Fruit fly (Drosophila melanogaster) whole organism, embryonic: ENCODE data around the gene pasi2.

ENCODE experiments used
- Aef1 ChIP-seq: fragments of 200-800 bp; sonication (Bioruptor generic); IDR thresholded peaks from 3 replicates; pipeline ENCODE4 v1.3.6; 2022; ENCODE audit warnings: missing biosample characterization, missing genetic modification characterization
- Antp ChIP-seq: fragments of 200-800 bp; sonication (Bioruptor generic); optimal IDR thresholded peaks from 3 replicates; lab custom pipeline; 2016; ENCODE audit warnings: missing biosample characterization, missing genetic modification characterization
- Asciz ChIP-seq: fragments of 200-800 bp; sonication (Bioruptor generic); optimal IDR thresholded peaks from 2 replicates; lab custom pipeline; 2017; ENCODE audit warnings: missing biosample characterization, mild to moderate bottlenecking, missing genetic modification characterization, missing genetic modification reagents
- CG10147 ChIP-seq: fragments of 200-800 bp; sonication (Bioruptor generic); optimal IDR thresholded peaks from 2 replicates; lab custom pipeline; 2019; ENCODE audit warnings: missing biosample characterization, mild to moderate bottlenecking, missing genetic modification characterization, moderate library complexity
- CG11696 ChIP-seq: fragments of 200-800 bp; sonication (Bioruptor generic); IDR thresholded peaks from 2 replicates; pipeline ENCODE4 v1.3.6; 2022; ENCODE audit warnings: missing biosample characterization, missing genetic modification characterization
- CG12104 ChIP-seq: fragments of 200-800 bp; sonication (Bioruptor generic); optimal IDR thresholded peaks from 3 replicates; lab custom pipeline; 2016; ENCODE audit warnings: missing biosample characterization, missing genetic modification characterization
- CG13424 ChIP-seq: fragments of 200-800 bp; sonication (Bioruptor generic); optimal IDR thresholded peaks from 2 replicates; lab custom pipeline; 2019; ENCODE audit warnings: missing biosample characterization, mild to moderate bottlenecking, missing genetic modification characterization, moderate library complexity
- CG13624 ChIP-seq: fragments of 200-800 bp; sonication (Bioruptor generic); optimal IDR thresholded peaks from 2 replicates; lab custom pipeline; 2016; ENCODE audit warnings: missing biosample characterization, missing genetic modification characterization
- CG14710 ChIP-seq: fragments of 200-800 bp; sonication (Bioruptor generic); optimal IDR thresholded peaks from 3 replicates; lab custom pipeline; 2019; ENCODE audit warnings: missing biosample characterization, mild to moderate bottlenecking, missing genetic modification characterization, moderate library complexity
- CG1529 ChIP-seq: fragments of 200-800 bp; sonication (Bioruptor generic); optimal IDR thresholded peaks from 3 replicates; lab custom pipeline; 2018; ENCODE audit warnings: missing biosample characterization, missing genetic modification characterization
- CG17361 ChIP-seq: fragments of 200-800 bp; sonication (Bioruptor generic); IDR thresholded peaks from 3 replicates; pipeline ENCODE4 v1.3.6; 2022; ENCODE audit warnings: missing biosample characterization, missing genetic modification characterization
- CG17385 ChIP-seq: fragments of 200-800 bp; sonication (Bioruptor generic); optimal IDR thresholded peaks from 3 replicates; lab custom pipeline; 2018; ENCODE audit warnings: missing biosample characterization, mild to moderate bottlenecking, missing genetic modification characterization
- CG17612 ChIP-seq: fragments of 200-800 bp; sonication (Bioruptor generic); IDR thresholded peaks from 2 replicates; pipeline ENCODE4 v1.3.6; 2022; ENCODE audit warnings: missing biosample characterization, missing genetic modification characterization
- CG18764 ChIP-seq: fragments of 200-800 bp; sonication (Bioruptor generic); optimal IDR thresholded peaks from 3 replicates; lab custom pipeline; 2016; ENCODE audit warnings: missing biosample characterization, missing genetic modification characterization
- CG2120 ChIP-seq: fragments of 200-800 bp; sonication (Bioruptor generic); optimal IDR thresholded peaks from 3 replicates; lab custom pipeline; 2016; ENCODE audit warnings: missing biosample characterization, missing genetic modification characterization
- CG2875 ChIP-seq: fragments of 200-800 bp; sonication (Bioruptor generic); optimal IDR thresholded peaks from 2 replicates; lab custom pipeline; 2017; ENCODE audit warnings: missing biosample characterization, mild to moderate bottlenecking, missing genetic modification characterization, missing genetic modification reagents
- CG30403 ChIP-seq: fragments of 200-800 bp; sonication (Bioruptor generic); optimal IDR thresholded peaks from 3 replicates; lab custom pipeline; 2016; ENCODE audit warnings: missing biosample characterization, missing genetic modification characterization
- CG31441 ChIP-seq: fragments of 200-800 bp; sonication (Bioruptor generic); IDR thresholded peaks from 2 replicates; pipeline ENCODE4 v1.3.6; 2022; ENCODE audit warnings: missing biosample characterization, missing genetic modification characterization
- CG34422 ChIP-seq: fragments of 200-800 bp; sonication (Bioruptor generic); IDR thresholded peaks from 3 replicates; pipeline ENCODE4 v1.3.6; 2022; ENCODE audit warnings: missing biosample characterization, missing genetic modification characterization
- CG4424 ChIP-seq: fragments of 200-800 bp; sonication (Bioruptor generic); optimal IDR thresholded peaks from 3 replicates; lab custom pipeline; 2016; ENCODE audit warnings: missing biosample characterization, missing genetic modification characterization
- CG4730 ChIP-seq: fragments of 200-800 bp; sonication (Bioruptor generic); IDR thresholded peaks from 2 replicates; pipeline ENCODE4 v1.3.6; 2022; ENCODE audit warnings: missing biosample characterization, missing genetic modification characterization
- CG7839 ChIP-seq: fragments of 200-800 bp; sonication (Bioruptor generic); optimal IDR thresholded peaks from 3 replicates; lab custom pipeline; 2018; ENCODE audit warnings: missing biosample characterization, mild to moderate bottlenecking, missing genetic modification characterization, moderate library complexity
- CG9437 ChIP-seq: fragments of 200-800 bp; sonication (Bioruptor generic); optimal IDR thresholded peaks from 2 replicates; lab custom pipeline; 2018; ENCODE audit warnings: missing biosample characterization, mild to moderate bottlenecking, missing genetic modification characterization
- CTCF ChIP-seq: fragments of 200-800 bp; sonication (Bioruptor generic); optimal IDR thresholded peaks from 2 replicates; lab custom pipeline; 2017; ENCODE audit warnings: missing biosample characterization, mild to moderate bottlenecking, missing genetic modification characterization, moderate library complexity
- D19A ChIP-seq: fragments of 200-800 bp; optimal IDR thresholded peaks from 3 replicates; lab custom pipeline; 2019; ENCODE audit warnings: missing biosample characterization, mild to moderate bottlenecking, missing genetic modification characterization, moderate library complexity
- Dref ChIP-seq: fragments of 200-800 bp; sonication (Bioruptor generic); IDR thresholded peaks from 2 replicates; pipeline ENCODE4 v1.3.6; 2022; ENCODE audit warnings: missing biosample characterization, missing genetic modification characterization
- Eip74EF ChIP-seq, 2 experiments: fragments of 200-800 bp in 1 of 2; fragments of >200 bp in 1 of 2; sonication (Bioruptor generic) in 1 of 2; optimal IDR thresholded peaks; 2 replicates each; lab custom pipeline; 2017 to 2019; ENCODE audit warnings: missing biosample characterization in 2 of 2, missing genetic modification characterization in 2 of 2, mild to moderate bottlenecking in 1 of 2, moderate library complexity in 1 of 2
- Fer3 ChIP-seq: fragments of 200-800 bp; sonication (Bioruptor generic); optimal IDR thresholded peaks from 2 replicates; lab custom pipeline; 2018; ENCODE audit warnings: missing biosample characterization, mild to moderate bottlenecking, missing genetic modification characterization, moderate library complexity
- Hr3 ChIP-seq: fragments of 200-800 bp; sonication (Bioruptor generic); optimal IDR thresholded peaks from 3 replicates; lab custom pipeline; 2016; ENCODE audit warnings: missing biosample characterization, missing genetic modification characterization
- Lim3 ChIP-seq: fragments of 200-800 bp; sonication (Bioruptor generic); IDR thresholded peaks from 2 replicates; pipeline ENCODE4 v1.3.6; 2022; ENCODE audit warnings: missing biosample characterization, missing genetic modification characterization
- MESR4 ChIP-seq: fragments of 200-800 bp; sonication (Bioruptor generic); optimal IDR thresholded peaks from 2 replicates; lab custom pipeline; 2018; ENCODE audit warnings: missing biosample characterization, mild to moderate bottlenecking, missing genetic modification characterization, moderate library complexity
- Mes4 ChIP-seq: fragments of 200-800 bp; sonication (Bioruptor generic); optimal IDR thresholded peaks from 2 replicates; lab custom pipeline; 2016; ENCODE audit warnings: missing biosample characterization, missing genetic modification characterization
- NC2α ChIP-seq: fragments of 200-800 bp; sonication (Bioruptor generic); optimal IDR thresholded peaks from 2 replicates; lab custom pipeline; 2016; ENCODE audit warnings: missing biosample characterization, missing genetic modification characterization
- NfI ChIP-seq: fragments of 200-800 bp; sonication (Bioruptor generic); optimal IDR thresholded peaks from 3 replicates; lab custom pipeline; 2018; ENCODE audit warnings: missing biosample characterization, mild to moderate bottlenecking, missing genetic modification characterization, moderate library complexity
- Oli ChIP-seq: fragments of 200-800 bp; sonication (Bioruptor generic); optimal IDR thresholded peaks from 2 replicates; lab custom pipeline; 2018; ENCODE audit warnings: missing biosample characterization, mild to moderate bottlenecking, missing genetic modification characterization, moderate library complexity
- Xbp1 ChIP-seq: fragments of 200-800 bp; sonication (Bioruptor generic); optimal IDR thresholded peaks from 3 replicates; lab custom pipeline; 2016; ENCODE audit warnings: missing biosample characterization, mild to moderate bottlenecking, missing genetic modification characterization
- al ChIP-seq: fragments of 200-800 bp; sonication (Bioruptor generic); IDR thresholded peaks from 2 replicates; pipeline ENCODE4 v1.3.6; 2022; ENCODE audit warnings: missing biosample characterization, missing genetic modification characterization
- chif ChIP-seq, 2 experiments: fragments of 200-800 bp; sonication (Bioruptor generic); optimal IDR thresholded peaks; 3 replicates each; lab custom pipeline; 2016; ENCODE audit warnings: missing biosample characterization in 2 of 2, missing genetic modification characterization in 2 of 2
- dysf ChIP-seq: fragments of 200-800 bp; sonication (Bioruptor generic); IDR thresholded peaks from 3 replicates; pipeline ENCODE4 v1.3.6; 2022; ENCODE audit warnings: missing biosample characterization, missing genetic modification characterization
- esg ChIP-seq: fragments of 200-800 bp; sonication (Bioruptor generic); conservative IDR thresholded peaks from 2 replicates; pipeline ENCODE4 v1.3.6; 2022; ENCODE audit warnings: missing biosample characterization, missing genetic modification characterization
- her ChIP-seq: fragments of 200-800 bp; sonication (Bioruptor generic); optimal IDR thresholded peaks from 2 replicates; lab custom pipeline; 2016; ENCODE audit warnings: missing biosample characterization, missing genetic modification characterization
- odd ChIP-seq: fragments of 200-800 bp; sonication (Bioruptor generic); optimal IDR thresholded peaks from 2 replicates; lab custom pipeline; 2017; ENCODE audit warnings: missing biosample characterization, mild to moderate bottlenecking, missing genetic modification characterization
- pho ChIP-seq: fragments of 200-800 bp; sonication (Bioruptor generic); optimal IDR thresholded peaks from 2 replicates; lab custom pipeline; 2016; ENCODE audit warnings: missing biosample characterization, missing genetic modification characterization
- phol ChIP-seq: fragments of 200-800 bp; sonication (Bioruptor generic); optimal IDR thresholded peaks from 3 replicates; lab custom pipeline; 2018; ENCODE audit warnings: missing biosample characterization, mild to moderate bottlenecking, missing genetic modification characterization, moderate library complexity
- prd ChIP-seq, 3 experiments: fragments of >200 bp in 2 of 3; fragments of 200-800 bp in 1 of 3; sonication (Bioruptor generic) in 1 of 3; optimal IDR thresholded peaks in 2 of 3; IDR thresholded peaks in 1 of 3; 2 replicates in 2 of 3; 3 replicates in 1 of 3; pipeline versions ENCODE4 v1.3.6 to Lab custom; 2017 to 2022; ENCODE audit warnings: missing biosample characterization in 1 of 3, missing genetic modification characterization in 1 of 3
- row ChIP-seq: fragments of 200-800 bp; sonication (Bioruptor generic); IDR thresholded peaks from 3 replicates; pipeline ENCODE4 v1.3.6; 2022; ENCODE audit warnings: missing biosample characterization, missing genetic modification characterization
- tgo ChIP-seq: fragments of 200-800 bp; sonication (Bioruptor generic); IDR thresholded peaks from 3 replicates; pipeline ENCODE4 v1.3.6; 2022; ENCODE audit warnings: missing biosample characterization, missing genetic modification characterization
- tx ChIP-seq: fragments of 200-800 bp; sonication (Bioruptor generic); optimal IDR thresholded peaks from 2 replicates; lab custom pipeline; 2016; ENCODE audit warnings: missing biosample characterization, missing genetic modification characterization
- vvl ChIP-seq: fragments of 200-800 bp; sonication (Bioruptor generic); IDR thresholded peaks from 2 replicates; pipeline ENCODE4 v1.3.6; 2022; ENCODE audit warnings: missing biosample characterization, missing genetic modification characterization
- zfh1 ChIP-seq: fragments of 200-800 bp; sonication (Bioruptor generic); IDR thresholded peaks from 3 replicates; pipeline ENCODE4 v1.3.6; 2022; ENCODE audit warnings: missing biosample characterization, missing genetic modification characterization
- zfh2 ChIP-seq: fragments of 200-800 bp; sonication (Bioruptor generic); optimal IDR thresholded peaks from 2 replicates; lab custom pipeline; 2016; ENCODE audit warnings: missing biosample characterization, missing genetic modification characterization

The pasi2 gene

dm6 chr3R:9344791-9345208 lies 9.8 kb downstream of the pasi2 start (continued):
- TF ChIP-seq CG17385 (GFP tag; lab: Kevin White, UChicago) = peak; percentile 48
- peak; percentile 93 for TF ChIP-seq CG11696 (GFP tag; lab: Robert Waterston, UW)
- TF ChIP-seq odd (GFP tag; lab: Kevin White, UChicago) = peak; percentile 15
- peak; percentile 55 for TF ChIP-seq CG31441
- TF ChIP-seq Hr3 = peak; percentile 17
- peak; percentile 48; the same call in 2 of the 3 replicates for TF ChIP-seq dysf (GFP tag; lab: Robert Waterston, UW)
- TF ChIP-seq Mes4 (GFP tag; lab: Kevin White, UChicago) = peak; percentile 13
- no peak for TF ChIP-seq CTCF (GFP tag; lab: Kevin White, UChicago)
- TF ChIP-seq tgo (GFP tag; lab: Robert Waterston, UW) = peak; percentile 36; the same call in 1 of the 3 replicates
- TF ChIP-seq her (GFP tag; lab: Kevin White, UChicago) = no peak
- no peak for TF ChIP-seq Dref (GFP tag; lab: Robert Waterston, UW)
- TF ChIP-seq Asciz (GFP tag; lab: Kevin White, UChicago) = peak; percentile 54
- peak; percentile 9 for TF ChIP-seq CG10147 (GFP tag; lab: Kevin White, UChicago)
- TF ChIP-seq CG7839 = peak; percentile 54
- TF ChIP-seq CG1529 (GFP tag; lab: Kevin White, UChicago) = peak; percentile 10
- TF ChIP-seq Eip74EF (GFP tag; optimal IDR thresholded peaks at IDR 0.05; lab: Kevin White, UChicago) = peak in 1 of 2 experiments; percentile 42
- peak; percentile 45 for TF ChIP-seq phol (tag; lab: Kevin White, UChicago)
- TF ChIP-seq Aef1 = peak; percentile 36; the same call in 1 of the 3 replicates
- peak; percentile 35 for TF ChIP-seq CG12104 (GFP tag; lab: Kevin White, UChicago)
- TF ChIP-seq Lim3 (GFP tag; lab: Robert Waterston, UW) = no peak
- TF ChIP-seq pho (GFP tag; lab: Kevin White, UChicago) = no peak
- peak; percentile 27 for TF ChIP-seq CG18764
- TF ChIP-seq CG4424 = peak; percentile 43
- no peak for TF ChIP-seq CG13624 (GFP tag; lab: Kevin White, UChicago)
- peak; percentile 63 for TF ChIP-seq D19A (tag; lab: Kevin White, UChicago)
- TF ChIP-seq Antp = peak; percentile 15
- TF ChIP-seq CG2875 (GFP tag; lab: Kevin White, UChicago) = peak; percentile 30
- peak in 1 of 2 experiments; percentile 8 for TF ChIP-seq chif (GFP tag; optimal IDR thresholded peaks at IDR 0.05; lab: Kevin White, UChicago)
- TF ChIP-seq Xbp1 = peak; percentile 59
- peak; percentile 58 for TF ChIP-seq CG13424
- TF ChIP-seq Oli = peak; percentile 56
- TF ChIP-seq zfh1 (GFP tag; lab: Robert Waterston, UW) = 0 out of 3 replicates have a peak, but pooled peaks have one; percentile 45
- TF ChIP-seq esg (GFP tag; lab: Robert Waterston, UW) = no peak
- TF ChIP-seq prd (optimal IDR thresholded peaks at IDR 0.05; lab: Kevin White, UChicago) = no peak
- 0 out of 3 replicates have a peak, but pooled peaks have one; percentile 30 for TF ChIP-seq prd (GFP tag; IDR thresholded peaks at IDR 0.05; lab: Robert Waterston, UW)
- TF ChIP-seq MESR4 (GFP tag; lab: Kevin White, UChicago) = no peak
- TF ChIP-seq CG2120 (GFP tag; lab: Kevin White, UChicago) = peak; percentile 60
- no peak for TF ChIP-seq CG4730 (GFP tag; lab: Robert Waterston, UW)
- TF ChIP-seq al = no peak
- TF ChIP-seq vvl (GFP tag; lab: Robert Waterston, UW) = peak; percentile 57
- peak; percentile 54; the same call in 2 of the 3 replicates for TF ChIP-seq row (GFP tag; lab: Robert Waterston, UW)
- TF ChIP-seq CG17361 = peak; percentile 37; the same call in 1 of the 3 replicates
- peak; percentile 43 for TF ChIP-seq Fer3 (tag; lab: Kevin White, UChicago)
- TF ChIP-seq tx (GFP tag; lab: Kevin White, UChicago) = peak; percentile 19
- TF ChIP-seq CG17612 (GFP tag; lab: Robert Waterston, UW) = no peak
- TF ChIP-seq CG34422 = peak; percentile 33; the same call in 2 of the 3 replicates
- peak; percentile 37 for TF ChIP-seq NfI (GFP tag; lab: Kevin White, UChicago)
- TF ChIP-seq zfh2 (GFP tag; lab: Kevin White, UChicago) = peak; percentile 15
- peak; percentile 1 for TF ChIP-seq NC2α
- TF ChIP-seq CG9437 = peak; percentile 47
- peak; percentile 40 for TF ChIP-seq CG30403 (GFP tag; lab: Kevin White, UChicago)
- TF ChIP-seq CG14710 (tag; lab: Kevin White, UChicago) = peak; percentile 20
